Worm (Caenorhabditis elegans): ENCODE measurements around the gene R12B2.7.

The R12B2.7 gene

ce11 chrIII:5843662-5844061 is 28.8 kb downstream of the R12B2.7 start (continued):
- TF ChIP-seq ets-5 (GFP tag; IDR thresholded peaks at IDR 0.05), result no peak
- TF ChIP-seq lin-14 (GFP tag; optimal IDR thresholded peaks at IDR 0.05), result peak; percentile 75
- TF ChIP-seq ceh-8 (GFP tag; optimal IDR thresholded peaks at IDR 0.05), result no peak
- no peak for TF ChIP-seq aha-1 (tag; optimal IDR thresholded peaks at IDR 0.05)
- no peak for TF ChIP-seq ceh-63 (GFP tag; optimal IDR thresholded peaks at IDR 0.05)
- TF ChIP-seq elt-3 (tag; optimal IDR thresholded peaks at IDR 0.05), result no peak
- peak in 1 of 2 experiments; percentile 62 for TF ChIP-seq mdl-1 (tag; optimal IDR thresholded peaks at IDR 0.05)
- TF ChIP-seq tlp-1 (tag; optimal IDR thresholded peaks at IDR 0.05), result no peak
- TF ChIP-seq egl-13 (tag; optimal IDR thresholded peaks at IDR 0.05), result no peak
- TF ChIP-seq mep-1 (tag; optimal IDR thresholded peaks at IDR 0.05), result peak; percentile 40
- TF ChIP-seq sup-37 (GFP tag; optimal IDR thresholded peaks at IDR 0.05), result no peak
- TF ChIP-seq nhr-20 (tag; optimal IDR thresholded peaks at IDR 0.05), result peak; percentile 34
- no peak for TF ChIP-seq snu-23 (GFP tag; optimal IDR thresholded peaks at IDR 0.05)
- TF ChIP-seq fkh-8 (tag; optimal IDR thresholded peaks at IDR 0.05), result peak; percentile 10
- peak; percentile 13 for TF ChIP-seq nhr-47 (tag; optimal IDR thresholded peaks at IDR 0.05)

DNA sequence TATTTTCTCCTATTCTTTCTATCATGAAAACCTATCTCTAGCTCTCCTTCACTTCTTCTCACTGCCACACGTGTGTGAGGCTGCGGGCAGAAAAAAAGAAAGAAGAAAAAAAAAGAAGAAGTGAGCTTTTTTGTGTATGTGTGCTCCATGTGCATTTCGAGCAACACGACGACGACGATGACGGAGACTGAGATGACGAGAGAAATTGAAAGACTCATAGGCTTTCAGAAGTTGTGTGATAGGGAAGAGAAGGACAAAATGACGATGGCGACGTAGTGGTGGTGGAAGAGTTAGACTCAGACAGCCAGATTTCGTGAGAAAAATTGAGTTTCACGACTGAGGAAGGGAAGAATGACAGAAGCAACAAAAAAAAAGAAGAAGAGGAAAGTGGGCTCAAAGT is 30.6 kb downstream of the R12B2.7 start:
- peak; percentile 72 for TF ChIP-seq dsc-1 (tag; optimal IDR thresholded peaks at IDR 0.05)
- TF ChIP-seq skn-1 (tag; optimal IDR thresholded peaks at IDR 0.05), result peak; percentile 52
- peak; percentile 40 for TF ChIP-seq zag-1 (tag; optimal IDR thresholded peaks at IDR 0.05)
- TF ChIP-seq lsy-2 (tag; optimal IDR thresholded peaks at IDR 0.05), result peak; percentile 45 to 87
- TF ChIP-seq mdl-1 (tag; optimal IDR thresholded peaks at IDR 0.05), result peak; percentile 66 to 80
- peak in 1 of 2 experiments; percentile 56 for TF ChIP-seq lin-35 (GFP tag; optimal IDR thresholded peaks at IDR 0.05)
- no peak for TF ChIP-seq efl-3 (GFP tag; optimal IDR thresholded peaks at IDR 0.05)
- TF ChIP-seq ces-1 (GFP tag; optimal IDR thresholded peaks at IDR 0.05), result no peak
- TF ChIP-seq C34B4.2 (tag; optimal IDR thresholded peaks at IDR 0.05), result no peak
- TF ChIP-seq unc-62 (GFP tag; optimal IDR thresholded peaks at IDR 0.05), result no peak
- TF ChIP-seq C04F5.9 (tag; optimal IDR thresholded peaks at IDR 0.05), result no peak
- TF ChIP-seq nhr-28 (tag; optimal IDR thresholded peaks at IDR 0.05), result no peak
- no peak for TF ChIP-seq unc-30 (tag; optimal IDR thresholded peaks at IDR 0.05)
- peak; percentile 62 for TF ChIP-seq tbx-2 (tag; optimal IDR thresholded peaks at IDR 0.05)
- no peak for TF ChIP-seq grh-1 (GFP tag; IDR thresholded peaks at IDR 0.05)
- TF ChIP-seq elt-3 (tag; optimal IDR thresholded peaks at IDR 0.05), result no peak
- TF ChIP-seq dpl-1 (GFP tag; optimal IDR thresholded peaks at IDR 0.05), result peak; percentile 6 to 33 (median 17)
- peak; percentile 96 for TF ChIP-seq fkh-10 (GFP tag; optimal IDR thresholded peaks at IDR 0.05)
- peak; percentile 54 for TF ChIP-seq efl-1 (optimal IDR thresholded peaks at IDR 0.05)
- TF ChIP-seq efl-1 (GFP tag; optimal IDR thresholded peaks at IDR 0.05 in 1 of 2), result peak; percentile 33 to 74
- peak; percentile 40 for TF ChIP-seq fos-1 (tag; optimal IDR thresholded peaks at IDR 0.05)
- TF ChIP-seq alr-1 (tag; optimal IDR thresholded peaks at IDR 0.05; ENCODE audit: borderline replicate concordance), result no peak
- TF ChIP-seq snu-23 (GFP tag; optimal IDR thresholded peaks at IDR 0.05), result peak; percentile 75
- no peak for TF ChIP-seq snpc-4 (tag; optimal IDR thresholded peaks at IDR 0.05)
- peak; percentile 82 for TF ChIP-seq unc-86 (tag; optimal IDR thresholded peaks at IDR 0.05)
- TF ChIP-seq unc-130 (tag; optimal IDR thresholded peaks at IDR 0.05), result peak; percentile 42
- TF ChIP-seq aha-1 (tag; optimal IDR thresholded peaks at IDR 0.05), result no peak
- TF ChIP-seq nhr-12 (tag; optimal IDR thresholded peaks at IDR 0.05), result no peak
- TF ChIP-seq nhr-71 (tag; optimal IDR thresholded peaks at IDR 0.05), result peak; percentile 88
- TF ChIP-seq vab-15 (tag; optimal IDR thresholded peaks at IDR 0.05), result no peak
- no peak for TF ChIP-seq aly-2 (tag; optimal IDR thresholded peaks at IDR 0.05)
- TF ChIP-seq ama-1 (optimal IDR thresholded peaks at IDR 0.05), result no peak
- TF ChIP-seq nhr-77 (tag; optimal IDR thresholded peaks at IDR 0.05), result no peak
- TF ChIP-seq nhr-19 (GFP tag; conservative IDR thresholded peaks at IDR 0.05), result 0 out of 2 replicates have a peak, but pooled peaks have one; percentile 27
- no peak for TF ChIP-seq nhr-84 (tag; optimal IDR thresholded peaks at IDR 0.05)
- TF ChIP-seq pag-3 (tag; optimal IDR thresholded peaks at IDR 0.05; ENCODE audit: borderline replicate concordance, insufficient read depth), result peak; percentile 29
- peak in 1 of 2 experiments; percentile 46 for TF ChIP-seq egl-27 (tag; optimal IDR thresholded peaks at IDR 0.05)
- peak in 2 of 3 experiments; percentile 37 to 73 for TF ChIP-seq ceh-82 (tag; optimal IDR thresholded peaks at IDR 0.05)
- TF ChIP-seq F16B12.6 (tag; optimal IDR thresholded peaks at IDR 0.05), result no peak
- TF ChIP-seq nhr-85 (tag), result no peak
- peak; percentile 82 for TF ChIP-seq mep-1 (tag; optimal IDR thresholded peaks at IDR 0.05)
- TF ChIP-seq nhr-76 (tag; optimal IDR thresholded peaks at IDR 0.05), result no peak

Measured in whole organism, L1 larva.